Fruit fly (Drosophila melanogaster): ENCODE measurements around the gene Cyp4d2.

The Cyp4d2 gene

DNA sequence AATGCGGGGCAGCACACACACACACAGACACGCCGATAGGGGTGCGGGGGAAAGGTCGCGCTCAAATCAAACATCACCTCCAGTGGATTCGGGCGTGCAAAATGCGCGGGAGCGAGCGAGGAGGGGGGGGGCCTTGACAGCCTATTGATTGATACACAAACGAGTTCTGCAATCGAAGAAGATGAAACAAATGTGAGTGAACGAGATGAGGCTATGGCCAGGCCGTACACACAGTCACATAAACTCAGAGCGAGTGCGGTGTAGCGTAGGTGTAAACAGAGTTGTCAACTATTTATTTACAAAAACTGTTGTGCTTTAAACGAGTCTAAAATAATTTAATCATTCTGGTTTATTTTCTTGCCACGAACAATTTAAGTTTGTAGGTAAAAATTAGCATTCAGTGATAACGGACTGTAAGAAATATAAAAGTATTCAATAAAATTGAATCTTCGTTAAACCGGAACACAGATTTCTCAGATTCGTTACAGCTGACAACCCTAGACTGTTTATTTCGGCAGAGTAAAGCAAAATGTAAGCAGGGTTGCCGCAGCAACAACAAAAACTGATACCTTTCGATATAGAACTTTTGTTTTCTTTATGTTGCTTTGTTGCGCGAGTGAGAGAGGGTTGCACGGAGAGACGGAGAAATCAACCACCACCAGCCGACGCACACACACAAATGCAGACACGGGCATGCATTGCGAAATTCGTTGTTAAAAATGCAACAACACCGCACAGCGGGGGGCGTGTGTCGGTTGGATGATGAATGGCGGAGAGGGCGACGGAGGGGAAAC lies 40.6 kb upstream of the Cyp4d2 start (continued):
- TF ChIP-seq fru (optimal IDR thresholded peaks at IDR 0.05) (no peak), sens (GFP tag) (peak; percentile 98), her (GFP tag; optimal IDR thresholded peaks at IDR 0.05) (peak; percentile 62), Adf1 (GFP tag; IDR thresholded peaks at IDR 0.05) (peak; percentile 27; the same call in 1 of the 2 replicates), twi (tag; optimal IDR thresholded peaks at IDR 0.05) (peak; percentile 78), Pdp1 (GFP tag; optimal IDR thresholded peaks at IDR 0.05) (peak; percentile 74 to 84), mam (GFP tag; optimal IDR thresholded peaks at IDR 0.05) (peak; percentile 86), esg (GFP tag; conservative IDR thresholded peaks at IDR 0.05) (peak; percentile 86), CG10979 (tag; optimal IDR thresholded peaks at IDR 0.05) (peak; percentile 90), CG14014 (GFP tag; IDR thresholded peaks at IDR 0.05) (peak; percentile 84), Mes4 (GFP tag; optimal IDR thresholded peaks at IDR 0.05) (peak; percentile 73), CG11696 (GFP tag; IDR thresholded peaks at IDR 0.05) (peak; percentile 62), Neu2 (GFP tag; optimal IDR thresholded peaks at IDR 0.05; ENCODE audit: borderline replicate concordance) (peak; percentile 44), sob (GFP tag; IDR thresholded peaks at IDR 0.05) (peak; percentile 88), GATAe (GFP tag; conservative IDR thresholded peaks at IDR 0.05) (no peak), CG33557 (GFP tag; optimal IDR thresholded peaks at IDR 0.05) (peak; percentile 91), CG31388 (GFP tag; optimal IDR thresholded peaks at IDR 0.05) (peak; percentile 36), CG9437 (GFP tag; optimal IDR thresholded peaks at IDR 0.05) (peak; percentile 78), Oaz (GFP tag; IDR thresholded peaks at IDR 0.05) (peak; percentile 76), CG15696 (tag; optimal IDR thresholded peaks at IDR 0.05) (peak; percentile 92), tll (GFP tag; optimal IDR thresholded peaks at IDR 0.05) (peak in 1 of 2 experiments; percentile 3), sna (GFP tag; IDR thresholded peaks at IDR 0.05; ENCODE audit: partially characterized antibody) (no peak), sisA (GFP tag; IDR thresholded peaks at IDR 0.05) (peak; percentile 79), bsh (GFP tag; optimal IDR thresholded peaks at IDR 0.05) (peak; percentile 50 to 92), CG12071 (GFP tag; optimal IDR thresholded peaks at IDR 0.05) (peak; percentile 84), zfh2 (GFP tag; optimal IDR thresholded peaks at IDR 0.05) (peak; percentile 64), pho (GFP tag; optimal IDR thresholded peaks at IDR 0.05) (peak; percentile 77), luna (GFP tag; optimal IDR thresholded peaks at IDR 0.05) (peak; percentile 68), Dbx (GFP tag; IDR thresholded peaks at IDR 0.05) (peak; percentile 73), Antp (GFP tag; optimal IDR thresholded peaks at IDR 0.05) (peak; percentile 78), CG31365 (tag; optimal IDR thresholded peaks at IDR 0.05) (peak; percentile 70), tap (tag; optimal IDR thresholded peaks at IDR 0.05) (peak; percentile 90), CrebB (tag; optimal IDR thresholded peaks at IDR 0.05) (peak; percentile 85), Blimp-1 (GFP tag; optimal IDR thresholded peaks at IDR 0.05) (peak; percentile 89), CG14965 (GFP tag; optimal IDR thresholded peaks at IDR 0.05; ENCODE audit: borderline replicate concordance) (peak; percentile 32), ci (GFP tag; IDR thresholded peaks at IDR 0.05) (peak; percentile 87), HLH3B (GFP tag; IDR thresholded peaks at IDR 0.05) (peak; percentile 88), CG11560 (tag; IDR thresholded peaks at IDR 0.05) (peak; percentile 57; the same call in 1 of the 3 replicates), sim (GFP tag; IDR thresholded peaks at IDR 0.05) (peak; percentile 64), pzg (GFP tag; optimal IDR thresholded peaks at IDR 0.05) (peak; percentile 2), Hey (tag; optimal IDR thresholded peaks at IDR 0.05) (peak; percentile 19), Vsx1 (GFP tag; optimal IDR thresholded peaks at IDR 0.05) (peak; percentile 67), inv (GFP tag; IDR thresholded peaks at IDR 0.05; ENCODE audit: partially characterized antibody) (no peak), NC2α (GFP tag; optimal IDR thresholded peaks at IDR 0.05) (peak; percentile 63), wor (GFP tag; IDR thresholded peaks at IDR 0.05) (peak; percentile 53; the same call in 1 of the 2 replicates), Aef1 (GFP tag; IDR thresholded peaks at IDR 0.05) (no peak; the same call in none of the 3 replicates), lbe (GFP tag; optimal IDR thresholded peaks at IDR 0.05) (peak; percentile 75), CG32767 (GFP tag; IDR thresholded peaks at IDR 0.05) (peak; percentile 86)

Data from whole organism, embryonic.